Fruit fly (Drosophila melanogaster) whole organism, pupa: ENCODE data around the gene CG15170.

Experiments
- CG12605 ChIP-seq: fragments of 200-800 bp; sonication (Bioruptor generic); IDR thresholded peaks from 2 replicates; pipeline ENCODE4 v1.3.6; 2022; ENCODE audit warnings: missing biosample characterization, missing genetic modification characterization
- EcR ChIP-seq: fragments of 200-800 bp; sonication (Bioruptor generic); optimal IDR thresholded peaks from 3 replicates; lab custom pipeline; 2019; ENCODE audit warnings: missing biosample characterization, missing genetic modification characterization, mild to moderate bottlenecking, moderate library complexity, missing genetic modification reagents
- fd96Ca ChIP-seq: fragments of 200-800 bp; sonication (Bioruptor generic); IDR thresholded peaks from 3 replicates; pipeline ENCODE4 v1.3.6; 2022; ENCODE audit warnings: missing biosample characterization, missing genetic modification characterization

- TF ChIP-seq fd96Ca (GFP tag; lab: Robert Waterston, UW), result no peak; the same call in 2 of the 3 replicates
- TF ChIP-seq CG12605, result 0 out of 2 replicates have a peak, but pooled peaks have one; percentile 26
- peak; percentile 57 for TF ChIP-seq EcR (GFP tag; lab: Kevin White, UChicago)
Observed at dm6 chr2L:18954255-18954715, 35.7 kb downstream of the CG15170 start, which contains the start of gene CG10621.
